Worm (Caenorhabditis elegans) whole organism, young adult: ENCODE results near the gene F20C5.6.

Experiments
- hmg-1.2 ChIP-seq: fragments of 200-800 bp; sonication (Bioruptor generic); IDR thresholded peaks from 2 replicates; pipeline ENCODE4 v1.3.6; 2022; ENCODE audit warnings: missing genetic modification reagents, missing genetic modification characterization, missing compliant biosample characterization
- pha-4 ChIP-seq: fragments of 150-350 bp; sonication (generic microtip); optimal IDR thresholded peaks from 2 replicates; lab custom pipeline; 2014; ENCODE audit warnings: missing biosample characterization, missing genetic modification reagents, missing genetic modification characterization
- tbx-9 ChIP-seq: sonication (generic microtip); optimal IDR thresholded peaks from 2 replicates; lab custom pipeline; 2016; ENCODE audit warnings: borderline replicate concordance, missing genetic modification characterization, inconsistent platforms, missing compliant biosample characterization
- unc-62 ChIP-seq: fragments of 150-350 bp; optimal IDR thresholded peaks from 2 replicates; lab custom pipeline; 2014; ENCODE audit warnings: missing biosample characterization, missing genetic modification reagents, missing genetic modification characterization

DNA sequence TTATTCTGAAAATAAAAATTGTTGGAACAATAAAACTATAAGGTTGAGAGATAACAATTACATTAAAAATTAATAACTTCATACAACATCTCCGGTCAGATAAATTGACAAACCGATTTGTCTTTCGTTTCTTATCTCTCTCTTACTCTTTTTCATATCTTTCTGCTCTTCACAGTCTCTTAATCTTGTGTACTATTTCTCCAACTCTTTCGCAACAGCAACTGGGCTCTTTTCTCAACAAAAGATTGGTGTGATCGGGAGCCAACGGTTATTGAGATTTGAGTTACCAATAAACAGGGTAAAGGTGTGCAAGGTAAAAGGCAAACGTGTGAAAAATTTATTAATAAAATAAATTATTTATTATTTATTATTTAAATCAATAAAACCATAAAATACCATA, 13.6 kb upstream of the F20C5.6 start, which contains the start of gene C33D9.8:
- TF ChIP-seq pha-4 = no peak
- TF ChIP-seq unc-62 = no peak
- peak; percentile 74; the same call in 1 of the 2 replicates for TF ChIP-seq hmg-1.2 (GFP tag; lab: Robert Waterston, UW)
- TF ChIP-seq tbx-9 = no peak
